Worm (Caenorhabditis elegans) whole organism, L3 larva: Measurements from ENCODE around the gene msd-4.

Experiments used
- daf-12 ChIP-seq: fragments of 150-350 bp; optimal IDR thresholded peaks from 2 replicates; lab custom pipeline; 2014; ENCODE audit warnings: missing biosample characterization, missing genetic modification reagents, missing genetic modification characterization
- elt-1 ChIP-seq: fragments of 150-350 bp; optimal IDR thresholded peaks from 2 replicates; lab custom pipeline; 2014; ENCODE audit warnings: missing biosample characterization, missing genetic modification characterization
- fkh-10 ChIP-seq: sonication (generic microtip); optimal IDR thresholded peaks from 2 replicates; lab custom pipeline; 2017; ENCODE audit warnings: missing biosample characterization, missing genetic modification reagents, missing genetic modification characterization
- fos-1 ChIP-seq: fragments of 150-350 bp; optimal IDR thresholded peaks from 2 replicates; lab custom pipeline; 2014; ENCODE audit warnings: missing biosample characterization, missing genetic modification characterization
- nhr-23 ChIP-seq: fragments of 150-350 bp; optimal IDR thresholded peaks from 2 replicates; lab custom pipeline; 2014; ENCODE audit warnings: missing biosample characterization, missing genetic modification reagents, missing genetic modification characterization
- nhr-237 ChIP-seq: fragments of 150-350 bp; optimal IDR thresholded peaks from 2 replicates; lab custom pipeline; 2014; ENCODE audit warnings: missing biosample characterization, missing genetic modification characterization
- ztf-11 ChIP-seq: fragments of 150-350 bp; optimal IDR thresholded peaks from 2 replicates; lab custom pipeline; 2014; ENCODE audit warnings: missing biosample characterization, missing genetic modification characterization

DNA sequence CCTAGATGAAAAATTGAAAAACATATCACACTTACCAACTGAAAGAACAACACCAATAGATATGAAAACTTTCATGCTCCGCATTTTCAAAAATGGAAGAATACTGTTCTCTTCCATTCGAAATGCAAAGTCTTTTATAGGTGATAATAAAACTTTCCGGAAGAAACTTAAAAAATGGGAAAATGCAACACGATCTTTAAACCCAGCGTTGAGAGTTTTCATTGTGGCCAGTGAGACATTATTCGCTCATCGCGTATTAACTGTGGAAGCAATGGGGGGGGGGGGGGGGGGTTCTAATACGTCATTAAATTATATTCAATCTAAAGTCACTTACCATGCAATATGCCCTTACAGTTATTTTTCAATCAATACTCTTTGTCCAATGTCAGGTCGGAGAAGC, 24.2 kb downstream of the msd-4 start, which contains the start of the genes clec-157 and fkh-5:
- TF ChIP-seq fkh-10 (GFP tag; lab: Kevin White, UChicago) (no peak), ztf-11 (tag; lab: Kevin White, UChicago) (no peak), nhr-23 (no peak), elt-1 (tag; lab: Kevin White, UChicago) (no peak), fos-1 (tag; lab: Kevin White, UChicago) (no peak), nhr-237 (tag; lab: Kevin White, UChicago) (no peak), daf-12 (tag; lab: Kevin White, UChicago) (no peak)
